Worm (Caenorhabditis elegans) whole organism, late embryonic: Measurements from ENCODE around the gene B0348.2.

Source experiments
- C38D4.7 ChIP-seq: fragments of 200-800 bp; sonication (Bioruptor generic); optimal IDR thresholded peaks from 2 replicates; lab custom pipeline; 2018; ENCODE audit warnings: mild to moderate bottlenecking, missing genetic modification characterization, moderate library complexity, missing compliant biosample characterization
- ama-1 ChIP-seq: fragments of 150-350 bp; optimal IDR thresholded peaks from 2 replicates; lab custom pipeline; 2014
- ceh-9 ChIP-seq: sonication (generic microtip); optimal IDR thresholded peaks from 2 replicates; lab custom pipeline; 2016; ENCODE audit warnings: mild to moderate bottlenecking, missing genetic modification characterization, inconsistent platforms, missing compliant biosample characterization
- elt-2 ChIP-seq: sonication (generic microtip); optimal IDR thresholded peaks from 2 replicates; lab custom pipeline; 2016; ENCODE audit warnings: missing genetic modification reagents, missing genetic modification characterization, missing compliant biosample characterization
- fkh-10 ChIP-seq: fragments of 150-350 bp; optimal IDR thresholded peaks from 2 replicates; lab custom pipeline; 2014; ENCODE audit warnings: missing biosample characterization, missing genetic modification reagents, missing genetic modification characterization
- lin-11 ChIP-seq: fragments of 200-800 bp; sonication (Bioruptor generic); optimal IDR thresholded peaks from 2 replicates; lab custom pipeline; 2018; ENCODE audit warnings: mild to moderate bottlenecking, missing genetic modification characterization, missing compliant biosample characterization
- pax-1 ChIP-seq: fragments of 150-350 bp; optimal IDR thresholded peaks from 2 replicates; lab custom pipeline; 2014; ENCODE audit warnings: missing biosample characterization, missing genetic modification characterization
- pha-4 ChIP-seq: fragments of 150-350 bp; optimal IDR thresholded peaks from 2 replicates; lab custom pipeline; 2018; ENCODE audit warnings: missing biosample characterization, missing genetic modification reagents, missing genetic modification characterization
- pqm-1 ChIP-seq: sonication (generic microtip); optimal IDR thresholded peaks from 2 replicates; lab custom pipeline; 2016; ENCODE audit warnings: missing genetic modification characterization, missing compliant biosample characterization
- pros-1 ChIP-seq: fragments of 150-350 bp; optimal IDR thresholded peaks from 2 replicates; lab custom pipeline; 2014; ENCODE audit warnings: missing biosample characterization, missing genetic modification reagents, missing genetic modification characterization
- rnt-1 ChIP-seq: sonication (generic microtip); optimal IDR thresholded peaks from 2 replicates; lab custom pipeline; 2016; ENCODE audit warnings: missing genetic modification characterization, missing compliant biosample characterization
- sdc-2 ChIP-seq: sonication (generic microtip); optimal IDR thresholded peaks from 2 replicates; lab custom pipeline; 2016; ENCODE audit warnings: missing genotype, missing genetic modification characterization, missing compliant biosample characterization
- sox-2 ChIP-seq: fragments of 200-800 bp; sonication (Bioruptor generic); IDR thresholded peaks from 2 replicates; pipeline ENCODE4 v1.3.6; 2022; ENCODE audit warnings: missing genetic modification reagents, missing genetic modification characterization, missing compliant biosample characterization
- sox-4 ChIP-seq: sonication (generic microtip); optimal IDR thresholded peaks from 2 replicates; lab custom pipeline; 2017; ENCODE audit warnings: mild to moderate bottlenecking, missing genetic modification characterization, inconsistent platforms, missing compliant biosample characterization

DNA sequence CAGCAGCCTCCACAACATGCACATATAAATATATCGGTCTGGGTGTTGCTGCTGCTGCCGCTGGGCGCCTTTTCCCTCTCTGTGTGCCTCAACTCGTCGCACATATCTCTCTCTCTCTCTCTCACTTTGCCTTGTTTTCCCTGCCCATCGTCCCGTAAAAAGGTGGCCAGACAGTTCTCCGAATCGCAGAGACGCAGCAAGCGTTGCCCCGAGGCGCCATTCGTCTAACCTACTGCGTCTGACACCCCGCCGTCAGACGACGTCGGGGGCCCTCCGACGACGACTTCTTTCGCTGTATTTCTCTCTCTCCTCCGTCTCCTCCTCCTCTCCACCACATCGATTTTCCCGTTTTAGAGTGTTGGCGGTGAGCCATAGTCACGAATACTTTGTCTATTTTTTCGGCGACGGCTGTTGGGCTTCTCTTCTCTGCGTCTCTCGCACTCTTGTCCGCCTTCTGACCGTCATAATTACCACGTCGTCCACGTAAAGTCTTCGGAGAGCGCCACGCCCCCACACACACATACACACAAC is 36.3 kb upstream of the B0348.2 start, which contains the start of gene B0348.10:
- TF ChIP-seq fkh-10 (GFP tag; lab: Kevin White, UChicago) (no peak), elt-2 (tag; lab: Kevin White, UChicago) (no peak), sox-4 (tag; lab: Kevin White, UChicago) (no peak), ceh-9 (tag; lab: Kevin White, UChicago) (no peak), sox-2 (GFP tag; lab: Robert Waterston, UW) (no peak), sdc-2 (tag; lab: Kevin White, UChicago) (peak; percentile 12), ama-1 (lab: Kevin White, UChicago) (no peak), pqm-1 (peak; percentile 65), pha-4 (tag; lab: Kevin White, UChicago) (no peak), lin-11 (tag; lab: Kevin White, UChicago) (no peak), rnt-1 (tag; lab: Kevin White, UChicago) (no peak), C38D4.7 (GFP tag; lab: Kevin White, UChicago) (no peak), pros-1 (tag; lab: Kevin White, UChicago) (peak; percentile 62), pax-1 (no peak)
